Fruit fly (Drosophila melanogaster): ENCODE data around the gene betaGlu.

DNA sequence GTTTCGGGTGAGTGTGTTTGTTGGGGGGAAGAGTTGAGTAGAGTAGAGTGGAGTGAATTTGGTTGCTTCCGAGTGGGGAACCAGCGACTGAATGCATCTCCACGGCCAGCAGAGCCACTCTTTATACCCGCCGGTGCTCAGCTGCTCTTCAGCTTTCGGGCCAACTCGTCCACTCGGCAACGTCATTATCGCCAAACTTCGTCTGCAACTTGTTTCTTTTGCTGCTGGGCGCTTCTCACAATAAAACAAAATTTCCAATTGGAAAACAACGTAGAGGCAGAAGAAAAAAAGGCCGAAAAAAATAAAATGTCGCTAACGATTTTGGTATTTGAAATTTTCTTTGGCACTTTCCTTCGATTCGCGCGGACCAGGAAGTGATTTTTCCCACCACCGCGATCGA, 7.0 kb downstream of the betaGlu start, which contains the start of gene CG2150:
- no peak for TF ChIP-seq psq (optimal IDR thresholded peaks at IDR 0.05)
- no peak for TF ChIP-seq Sin3A (optimal IDR thresholded peaks at IDR 0.05)
